Worm (Caenorhabditis elegans) whole organism, early embryonic: ENCODE results near the gene F53E10.1.

Experiments
- ama-1 ChIP-seq: fragments of 150-350 bp; optimal IDR thresholded peaks from 2 replicates; lab custom pipeline; 2014
- ceh-36 ChIP-seq: sonication (generic microtip); optimal IDR thresholded peaks from 2 replicates; lab custom pipeline; 2016; ENCODE audit warnings: missing genetic modification characterization, inconsistent platforms, missing compliant biosample characterization
- flt-1 ChIP-seq: fragments of 200-800 bp; sonication (Bioruptor generic); IDR thresholded peaks from 2 replicates; pipeline ENCODE4 v1.3.6; 2022; ENCODE audit warnings: missing genetic modification characterization, missing compliant biosample characterization
- hnd-1 ChIP-seq: sonication (generic microtip); optimal IDR thresholded peaks from 2 replicates; lab custom pipeline; 2016; ENCODE audit warnings: missing genetic modification characterization, missing compliant biosample characterization

DNA sequence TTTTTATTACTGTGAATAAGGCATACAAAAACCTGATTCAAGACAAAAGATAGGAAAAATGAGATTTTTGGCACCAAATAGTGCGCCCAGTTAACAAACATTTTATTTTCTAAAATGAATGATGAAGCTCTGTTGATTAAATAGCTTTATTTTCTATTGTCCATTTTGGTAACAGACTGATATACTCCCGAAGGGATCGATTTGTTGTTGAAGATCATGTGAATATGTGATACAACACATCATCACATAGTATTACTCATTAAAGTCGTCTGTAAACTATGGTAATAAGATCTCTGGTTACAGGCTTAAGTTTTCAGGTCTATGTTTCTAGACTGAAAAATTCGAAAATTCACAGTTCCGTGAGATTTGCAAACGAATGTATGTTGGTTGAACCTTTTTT, 42.0 kb upstream of the F53E10.1 start, which contains the start of gene srj-20:
- TF ChIP-seq ceh-36 (tag; lab: Kevin White, UChicago) (no peak), ama-1 (lab: Kevin White, UChicago) (no peak), flt-1 (no peak), hnd-1 (tag; lab: Kevin White, UChicago) (no peak)
